Fruit fly (Drosophila melanogaster): ENCODE results near the gene Afti.
A peak's percentile ranks its signal among the peaks of the same experiment; 100 is the strongest.

The Afti gene

dm6 chr3R:14346838-14347745 is 20.6 kb upstream of the Afti start (continued):
- TF ChIP-seq CG10462 (GFP tag; optimal IDR thresholded peaks at IDR 0.05) (peak; percentile 12), Oli (tag; optimal IDR thresholded peaks at IDR 0.05) (peak; percentile 68), CG12942 (GFP tag; optimal IDR thresholded peaks at IDR 0.05) (peak; percentile 12), Stat92E (GFP tag; optimal IDR thresholded peaks at IDR 0.05) (no peak), CG17359 (tag; optimal IDR thresholded peaks at IDR 0.05) (peak; percentile 66), HHEX (GFP tag; optimal IDR thresholded peaks at IDR 0.05) (peak; percentile 64), Dbx (GFP tag; IDR thresholded peaks at IDR 0.05) (peak; percentile 51; the same call in 1 of the 3 replicates), Drgx (GFP tag; IDR thresholded peaks at IDR 0.05) (peak; percentile 30; the same call in 1 of the 2 replicates), nerfin-1 (tag; optimal IDR thresholded peaks at IDR 0.05) (no peak), Ada2b (GFP tag; IDR thresholded peaks at IDR 0.05) (peak; percentile 27; the same call in 1 of the 2 replicates), CG14667 (GFP tag; IDR thresholded peaks at IDR 0.05) (0 out of 2 replicates have a peak, but pooled peaks have one; percentile 17), CG17328 (GFP tag; IDR thresholded peaks at IDR 0.05) (peak; percentile 52; the same call in 1 of the 2 replicates), mam (GFP tag; optimal IDR thresholded peaks at IDR 0.05) (peak; percentile 32), Hsf (GFP tag; optimal IDR thresholded peaks at IDR 0.05) (peak; percentile 20), CG17361 (GFP tag; IDR thresholded peaks at IDR 0.05) (peak; percentile 59), Asciz (GFP tag; optimal IDR thresholded peaks at IDR 0.05) (peak; percentile 59), her (GFP tag; optimal IDR thresholded peaks at IDR 0.05) (no peak), Dek (tag; optimal IDR thresholded peaks at IDR 0.05) (peak; percentile 60), CG6654 (GFP tag; optimal IDR thresholded peaks at IDR 0.05) (peak; percentile 12), zfh1 (GFP tag; IDR thresholded peaks at IDR 0.05) (no peak), CG13894 (tag; optimal IDR thresholded peaks at IDR 0.05) (no peak), lilli (GFP tag; optimal IDR thresholded peaks at IDR 0.05) (peak; percentile 61), CG8388 (GFP tag; optimal IDR thresholded peaks at IDR 0.05) (peak; percentile 34), CG9817 (tag; optimal IDR thresholded peaks at IDR 0.05) (peak; percentile 41), so (GFP tag; IDR thresholded peaks at IDR 0.05) (peak; percentile 63; the same call in 2 of the 3 replicates), CG4820 (GFP tag; optimal IDR thresholded peaks at IDR 0.05) (peak; percentile 49), CG3995 (GFP tag; optimal IDR thresholded peaks at IDR 0.05) (peak; percentile 14), Deaf1 (tag; optimal IDR thresholded peaks at IDR 0.05) (peak; percentile 90), CG10366 (GFP tag; IDR thresholded peaks at IDR 0.05) (peak; percentile 40), jing (GFP tag; optimal IDR thresholded peaks at IDR 0.05) (no peak), CG10274 (GFP tag; optimal IDR thresholded peaks at IDR 0.05) (peak; percentile 44), CoRest (tag; optimal IDR thresholded peaks at IDR 0.05) (peak; percentile 75), HmgD (GFP tag; optimal IDR thresholded peaks at IDR 0.05) (no peak), Sox102F (GFP tag; optimal IDR thresholded peaks at IDR 0.05) (peak; percentile 70), CG13296 (GFP tag; optimal IDR thresholded peaks at IDR 0.05) (peak; percentile 28), sug (tag; optimal IDR thresholded peaks at IDR 0.05) (no peak), CG17829 (tag; optimal IDR thresholded peaks at IDR 0.05) (peak; percentile 46), CG12155 (GFP tag; optimal IDR thresholded peaks at IDR 0.05) (peak; percentile 36), yki (optimal IDR thresholded peaks at IDR 0.05) (no peak), CG6813 (GFP tag; optimal IDR thresholded peaks at IDR 0.05) (no peak), CG7357 (GFP tag; IDR thresholded peaks at IDR 0.05) (no peak; the same call in 2 of the 3 replicates), CG7556 (GFP tag; optimal IDR thresholded peaks at IDR 0.05) (peak; percentile 84), CG12219 (GFP tag; optimal IDR thresholded peaks at IDR 0.05) (peak; percentile 40), Meics (GFP tag; optimal IDR thresholded peaks at IDR 0.05) (peak; percentile 83), MBD-R2 (GFP tag; IDR thresholded peaks at IDR 0.05) (0 out of 2 replicates have a peak, but pooled peaks have one; percentile 13), zen2 (GFP tag; IDR thresholded peaks at IDR 0.05; ENCODE audit: partially characterized antibody) (no peak), Hr3 (GFP tag; optimal IDR thresholded peaks at IDR 0.05) (peak; percentile 29), crol (GFP tag; IDR thresholded peaks at IDR 0.05) (peak; percentile 14; the same call in 1 of the 2 replicates)

Data from whole organism, embryonic.